Worm (Caenorhabditis elegans): Measurements from ENCODE around the gene Y97E10B.1.

The Y97E10B.1 gene

ce11 chrV:7994570-7994969 lies 50.9 kb downstream of the Y97E10B.1 start, which contains the start of gene ceh-76:
Gene ceh-76, minus strand, starts transcription at chrV:7994670.
- TF ChIP-seq dmd-6 (GFP tag; IDR thresholded peaks at IDR 0.05) = no peak
- TF ChIP-seq lin-13 (GFP tag; optimal IDR thresholded peaks at IDR 0.05) = no peak
- TF ChIP-seq spr-1 (tag; optimal IDR thresholded peaks at IDR 0.05) = no peak
- no peak for TF ChIP-seq ztf-7 (tag; optimal IDR thresholded peaks at IDR 0.05)
- no peak for TF ChIP-seq zfp-3 (GFP tag; conservative IDR thresholded peaks at IDR 0.05)
- no peak for TF ChIP-seq unc-62 (GFP tag; optimal IDR thresholded peaks at IDR 0.05 in 1 of 2)
- TF ChIP-seq unc-62 (tag; optimal IDR thresholded peaks at IDR 0.05) = no peak
- no peak for TF ChIP-seq pqm-1 (tag; optimal IDR thresholded peaks at IDR 0.05)
- no peak for TF ChIP-seq lin-29 (GFP tag; IDR thresholded peaks at IDR 0.05)
- TF ChIP-seq nhr-41 (GFP tag; IDR thresholded peaks at IDR 0.05) = no peak
- no peak for TF ChIP-seq Y75B8A.6 (GFP tag; IDR thresholded peaks at IDR 0.05)
- no peak for TF ChIP-seq egl-27 (tag; optimal IDR thresholded peaks at IDR 0.05)
- no peak for TF ChIP-seq tra-1 (GFP tag; IDR thresholded peaks at IDR 0.05)
- TF ChIP-seq fkh-10 (GFP tag; optimal IDR thresholded peaks at IDR 0.05) = no peak
- no peak for TF ChIP-seq duxl-1 (tag; optimal IDR thresholded peaks at IDR 0.05; ENCODE audit: poor library complexity)
- TF ChIP-seq Y5F2A.4 (GFP tag; optimal IDR thresholded peaks at IDR 0.05) = no peak
- TF ChIP-seq set-16 (GFP tag; IDR thresholded peaks at IDR 0.05) = no peak
- no peak for TF ChIP-seq nhr-237 (tag; optimal IDR thresholded peaks at IDR 0.05)
- no peak for TF ChIP-seq ama-1 (optimal IDR thresholded peaks at IDR 0.05)
- TF ChIP-seq gei-8 (GFP tag; optimal IDR thresholded peaks at IDR 0.05) = no peak
- no peak for TF ChIP-seq daf-16 (GFP tag; optimal IDR thresholded peaks at IDR 0.05)
- TF ChIP-seq daf-16 (tag; optimal IDR thresholded peaks at IDR 0.05) = no peak

ce11 chrV:7995165-7995564 lies 51.5 kb downstream of the Y97E10B.1 start:
- TF ChIP-seq lin-39 (tag; optimal IDR thresholded peaks at IDR 0.05) (no peak), zfp-3 (GFP tag; conservative IDR thresholded peaks at IDR 0.05) (no peak), duxl-1 (tag; optimal IDR thresholded peaks at IDR 0.05; ENCODE audit: poor library complexity) (no peak), zip-2 (tag; optimal IDR thresholded peaks at IDR 0.05) (no peak), nhr-41 (GFP tag; IDR thresholded peaks at IDR 0.05) (no peak)

ce11 chrV:7995878-7996277 lies 52.2 kb downstream of the Y97E10B.1 start, which contains the start of gene Y97E10AR.2:
Gene Y97E10AR.2, plus strand, starts transcription at chrV:7996178.
- TF ChIP-seq lir-3 (tag; optimal IDR thresholded peaks at IDR 0.05) (no peak), unc-62 (GFP tag; optimal IDR thresholded peaks at IDR 0.05 in 1 of 2) (no peak), unc-62 (tag; optimal IDR thresholded peaks at IDR 0.05) (no peak), rbr-2 (tag; optimal IDR thresholded peaks at IDR 0.05) (no peak), tra-1 (GFP tag; IDR thresholded peaks at IDR 0.05) (no peak), F10B5.3 (tag; optimal IDR thresholded peaks at IDR 0.05) (no peak), nhr-28 (tag; optimal IDR thresholded peaks at IDR 0.05) (no peak), ceh-28 (tag; optimal IDR thresholded peaks at IDR 0.05) (no peak), lin-29 (GFP tag; IDR thresholded peaks at IDR 0.05) (no peak), nhr-76 (tag; optimal IDR thresholded peaks at IDR 0.05) (no peak), ZK546.5 (tag; optimal IDR thresholded peaks at IDR 0.05) (no peak), php-3 (GFP tag; IDR thresholded peaks at IDR 0.05) (no peak), aly-2 (tag; optimal IDR thresholded peaks at IDR 0.05) (no peak), vab-7 (GFP tag; IDR thresholded peaks at IDR 0.05) (no peak), cey-2 (tag; optimal IDR thresholded peaks at IDR 0.05; ENCODE audit: borderline replicate concordance, insufficient read depth) (no peak), lin-13 (GFP tag; optimal IDR thresholded peaks at IDR 0.05) (no peak), nhr-10 (tag; optimal IDR thresholded peaks at IDR 0.05) (no peak), nhr-237 (tag; optimal IDR thresholded peaks at IDR 0.05) (no peak), F49E8.2 (tag; optimal IDR thresholded peaks at IDR 0.05; ENCODE audit: borderline replicate concordance) (no peak), nhr-111 (GFP tag; optimal IDR thresholded peaks at IDR 0.05) (no peak)

Data from whole organism, L4 larva.